Fruit fly (Drosophila melanogaster): ENCODE data around the gene CG4036.

Gene CG4036

DNA sequence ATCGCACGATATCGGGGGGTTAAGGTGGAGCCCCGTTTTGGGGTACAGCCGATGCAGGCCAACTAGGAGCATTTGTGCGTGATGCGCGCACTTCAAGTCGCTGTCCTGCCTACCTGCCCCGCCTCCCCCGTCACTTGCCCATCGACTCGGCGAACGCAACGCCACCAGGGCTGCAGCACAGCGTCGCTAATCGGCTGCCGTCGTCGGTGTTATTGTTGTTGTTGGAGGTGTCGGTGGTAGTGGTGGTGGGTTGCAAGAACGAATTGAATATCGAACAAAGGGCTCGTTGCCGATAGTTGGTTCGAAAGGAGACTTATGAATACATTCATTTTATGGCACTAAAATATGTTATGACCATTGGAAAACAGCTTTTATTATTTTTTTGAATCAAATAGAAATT is 31.8 kb upstream of the CG4036 start (continued):
- TF ChIP-seq prd (optimal IDR thresholded peaks at IDR 0.05) (no peak), prd (GFP tag; IDR thresholded peaks at IDR 0.05) (peak; percentile 88), Deaf1 (tag; optimal IDR thresholded peaks at IDR 0.05) (peak; percentile 96), C15 (GFP tag; IDR thresholded peaks at IDR 0.05) (no peak), Bgb (GFP tag; IDR thresholded peaks at IDR 0.05; ENCODE audit: partially characterized antibody) (peak; percentile 96), CG12659 (GFP tag; optimal IDR thresholded peaks at IDR 0.05) (peak; percentile 51), Fer1 (GFP tag; optimal IDR thresholded peaks at IDR 0.05) (peak; percentile 23), pum (GFP tag; optimal IDR thresholded peaks at IDR 0.05) (peak; percentile 18), CG2875 (GFP tag; optimal IDR thresholded peaks at IDR 0.05) (no peak), bsh (GFP tag; optimal IDR thresholded peaks at IDR 0.05) (peak in 1 of 2 experiments; percentile 35), CG7745 (tag; optimal IDR thresholded peaks at IDR 0.05) (no peak), zen2 (GFP tag; IDR thresholded peaks at IDR 0.05; ENCODE audit: partially characterized antibody) (peak; percentile 88), tll (GFP tag; optimal IDR thresholded peaks at IDR 0.05) (no peak), CG1603 (tag; optimal IDR thresholded peaks at IDR 0.05) (peak; percentile 76), H15 (GFP tag; IDR thresholded peaks at IDR 0.05) (peak; percentile 60; the same call in 1 of the 3 replicates), Jarid2 (GFP tag; optimal IDR thresholded peaks at IDR 0.05) (no peak), CG11398 (GFP tag; optimal IDR thresholded peaks at IDR 0.05) (no peak), CG10274 (GFP tag; optimal IDR thresholded peaks at IDR 0.05) (no peak), gsb-n (tag; optimal IDR thresholded peaks at IDR 0.05) (peak; percentile 99), jumu (GFP tag; optimal IDR thresholded peaks at IDR 0.05) (peak; percentile 48), Hr78 (GFP tag; optimal IDR thresholded peaks at IDR 0.05) (no peak), CG14667 (GFP tag; IDR thresholded peaks at IDR 0.05) (peak; percentile 43), CG2889 (GFP tag; IDR thresholded peaks at IDR 0.05) (no peak), Xrp1 (GFP tag; IDR thresholded peaks at IDR 0.05) (peak; percentile 39; the same call in 1 of the 2 replicates), CG4617 (GFP tag; optimal IDR thresholded peaks at IDR 0.05; ENCODE audit: borderline replicate concordance) (no peak), Sin3A (optimal IDR thresholded peaks at IDR 0.05) (no peak), ap (GFP tag; IDR thresholded peaks at IDR 0.05) (no peak), B-H1 (GFP tag; IDR thresholded peaks at IDR 0.05) (peak; percentile 34; the same call in 2 of the 3 replicates), corto (GFP tag; optimal IDR thresholded peaks at IDR 0.05) (no peak), CG7556 (GFP tag; optimal IDR thresholded peaks at IDR 0.05) (no peak), CG1602 (GFP tag; optimal IDR thresholded peaks at IDR 0.05) (peak; percentile 19), Neu2 (GFP tag; optimal IDR thresholded peaks at IDR 0.05; ENCODE audit: borderline replicate concordance) (no peak), CG2129 (GFP tag; IDR thresholded peaks at IDR 0.05; ENCODE audit: partially characterized antibody) (peak; percentile 87), odd (GFP tag; optimal IDR thresholded peaks at IDR 0.05) (no peak), CG9437 (GFP tag; optimal IDR thresholded peaks at IDR 0.05) (no peak), Elba2 (GFP tag; optimal IDR thresholded peaks at IDR 0.05) (no peak), TFAM (GFP tag; optimal IDR thresholded peaks at IDR 0.05) (no peak), Ets65A (GFP tag) (peak; percentile 96), Antp (GFP tag; optimal IDR thresholded peaks at IDR 0.05) (peak; percentile 69), HLH4C (GFP tag; IDR thresholded peaks at IDR 0.05; ENCODE audit: partially characterized antibody) (peak; percentile 81), gcm (GFP tag; optimal IDR thresholded peaks at IDR 0.05) (no peak), peb (GFP tag; IDR thresholded peaks at IDR 0.05) (no peak), Six4 (GFP tag; optimal IDR thresholded peaks at IDR 0.05) (no peak), z (GFP tag; IDR thresholded peaks at IDR 0.05) (no peak), Mes4 (GFP tag; optimal IDR thresholded peaks at IDR 0.05) (no peak), Pdp1 (GFP tag; optimal IDR thresholded peaks at IDR 0.05) (peak; percentile 41 to 54), CG11247 (GFP tag; IDR thresholded peaks at IDR 0.05) (peak; percentile 59; the same call in 1 of the 2 replicates), MESR4 (GFP tag; optimal IDR thresholded peaks at IDR 0.05) (peak; percentile 80)

Data from whole organism, embryonic.